Fruit fly (Drosophila melanogaster) whole organism, embryonic: ENCODE data around the gene CG6012.

ENCODE experiments used
- Antp ChIP-seq: fragments of 200-800 bp; sonication (Bioruptor generic); optimal IDR thresholded peaks from 3 replicates; lab custom pipeline; 2016; ENCODE audit warnings: missing biosample characterization, missing genetic modification characterization
- B-H1 ChIP-seq: fragments of 200-800 bp; sonication (Bioruptor generic); IDR thresholded peaks from 3 replicates; pipeline ENCODE4 v1.3.6; 2022; ENCODE audit warnings: missing biosample characterization, missing genetic modification characterization
- CG10147 ChIP-seq: fragments of 200-800 bp; sonication (Bioruptor generic); optimal IDR thresholded peaks from 2 replicates; lab custom pipeline; 2019; ENCODE audit warnings: missing biosample characterization, mild to moderate bottlenecking, missing genetic modification characterization, moderate library complexity
- CG1024 ChIP-seq: fragments of 200-800 bp; sonication (Bioruptor generic); IDR thresholded peaks from 2 replicates; pipeline ENCODE4 v1.3.6; 2022; ENCODE audit warnings: missing biosample characterization, missing genetic modification characterization
- CG10366 ChIP-seq: fragments of 200-800 bp; sonication (Bioruptor generic); IDR thresholded peaks from 2 replicates; pipeline ENCODE4 v1.3.6; 2022; ENCODE audit warnings: missing biosample characterization, missing genetic modification characterization
- CG12659 ChIP-seq: fragments of 200-800 bp; sonication (Bioruptor generic); optimal IDR thresholded peaks from 3 replicates; lab custom pipeline; 2017; ENCODE audit warnings: mild to moderate bottlenecking, missing biosample characterization, missing genetic modification reagents, missing genetic modification characterization
- CG12744 ChIP-seq: fragments of 200-800 bp; sonication (Bioruptor generic); optimal IDR thresholded peaks from 2 replicates; lab custom pipeline; 2016; ENCODE audit warnings: missing biosample characterization, missing genetic modification characterization
- CG13287 ChIP-seq: fragments of 200-800 bp; sonication (Bioruptor generic); IDR thresholded peaks from 2 replicates; pipeline ENCODE4 v1.3.6; 2022; ENCODE audit warnings: missing biosample characterization, missing genetic modification characterization; ENCODE audit not compliant: partially characterized antibody
- CG15601 ChIP-seq: fragments of 200-800 bp; sonication (Bioruptor generic); optimal IDR thresholded peaks from 3 replicates; lab custom pipeline; 2019; ENCODE audit warnings: missing biosample characterization, mild to moderate bottlenecking, missing genetic modification characterization, moderate library complexity
- CG16863 ChIP-seq: fragments of 200-800 bp; sonication (Bioruptor generic); optimal IDR thresholded peaks from 3 replicates; lab custom pipeline; 2016; ENCODE audit warnings: missing biosample characterization, missing genetic modification characterization
- CG17359 ChIP-seq: fragments of 200-800 bp; sonication (Bioruptor generic); optimal IDR thresholded peaks from 3 replicates; lab custom pipeline; 2018; ENCODE audit warnings: missing biosample characterization, mild to moderate bottlenecking, missing genetic modification characterization, moderate library complexity
- CG17612 ChIP-seq: fragments of 200-800 bp; sonication (Bioruptor generic); IDR thresholded peaks from 2 replicates; pipeline ENCODE4 v1.3.6; 2022; ENCODE audit warnings: missing biosample characterization, missing genetic modification characterization
- CG18011 ChIP-seq: fragments of 200-800 bp; sonication (Bioruptor generic); optimal IDR thresholded peaks from 2 replicates; lab custom pipeline; 2017; ENCODE audit warnings: missing biosample characterization, missing genetic modification characterization, mild to moderate bottlenecking, moderate library complexity, missing genotype
- CG2199 ChIP-seq: fragments of 200-800 bp; sonication (Bioruptor generic); IDR thresholded peaks from 3 replicates; pipeline ENCODE4 v1.3.6; 2022; ENCODE audit warnings: missing biosample characterization, missing genetic modification characterization
- CG3726 ChIP-seq: fragments of 200-800 bp; sonication (Bioruptor generic); IDR thresholded peaks from 3 replicates; pipeline ENCODE4, ENCODE4 v1.3.6; 2022; ENCODE audit warnings: missing biosample characterization, missing genetic modification characterization
- CG3995 ChIP-seq: fragments of 200-800 bp; sonication (Bioruptor generic); optimal IDR thresholded peaks from 3 replicates; lab custom pipeline; 2016; ENCODE audit warnings: missing biosample characterization, missing genetic modification characterization
- CG4424 ChIP-seq: fragments of 200-800 bp; sonication (Bioruptor generic); optimal IDR thresholded peaks from 3 replicates; lab custom pipeline; 2016; ENCODE audit warnings: missing biosample characterization, missing genetic modification characterization
- CG4820 ChIP-seq: fragments of 200-800 bp; sonication (Bioruptor generic); optimal IDR thresholded peaks from 3 replicates; lab custom pipeline; 2016; ENCODE audit warnings: missing biosample characterization, missing genetic modification characterization
- CG6683 ChIP-seq: fragments of 200-800 bp; sonication (Bioruptor generic); optimal IDR thresholded peaks from 2 replicates; lab custom pipeline; 2017; ENCODE audit warnings: missing biosample characterization, mild to moderate bottlenecking, missing genetic modification characterization, missing genetic modification reagents
- CG7963 ChIP-seq: fragments of 200-800 bp; sonication (Bioruptor generic); IDR thresholded peaks from 3 replicates; pipeline ENCODE4 v1.3.6; 2022; ENCODE audit warnings: missing biosample characterization, missing genetic modification characterization; ENCODE audit not compliant: partially characterized antibody
- CG8281 ChIP-seq: fragments of 200-800 bp; sonication (Bioruptor generic); optimal IDR thresholded peaks from 2 replicates; lab custom pipeline; 2018; ENCODE audit warnings: missing biosample characterization, mild to moderate bottlenecking, missing genetic modification characterization, moderate library complexity
- CHES-1-like ChIP-seq: fragments of 200-800 bp; sonication (Bioruptor generic); optimal IDR thresholded peaks from 2 replicates; lab custom pipeline; 2016; ENCODE audit warnings: missing biosample characterization, missing genetic modification characterization
- CoRest ChIP-seq: fragments of 200-800 bp; sonication (Bioruptor generic); optimal IDR thresholded peaks from 3 replicates; lab custom pipeline; 2018; ENCODE audit warnings: missing biosample characterization, mild to moderate bottlenecking, missing genetic modification characterization, moderate library complexity
- Dbx ChIP-seq: fragments of 200-800 bp; sonication (Bioruptor generic); IDR thresholded peaks from 3 replicates; pipeline ENCODE4 v1.3.6; 2022; ENCODE audit warnings: missing biosample characterization, missing genetic modification characterization
- Doc2 ChIP-seq: fragments of 200-800 bp; sonication (Bioruptor generic); IDR thresholded peaks from 2 replicates; pipeline ENCODE4 v1.3.6; 2022; ENCODE audit warnings: missing biosample characterization, missing genetic modification characterization
- Doc3 ChIP-seq: fragments of 200-800 bp; sonication (Bioruptor generic); IDR thresholded peaks from 3 replicates; pipeline ENCODE4 v1.3.6; 2022; ENCODE audit warnings: missing biosample characterization, missing genetic modification characterization; ENCODE audit not compliant: partially characterized antibody
- Elba2 ChIP-seq: fragments of 200-800 bp; sonication (Bioruptor generic); optimal IDR thresholded peaks from 3 replicates; lab custom pipeline; 2016; ENCODE audit warnings: missing biosample characterization, missing genetic modification characterization
- HHEX ChIP-seq: fragments of 200-800 bp; sonication (Bioruptor generic); optimal IDR thresholded peaks from 3 replicates; lab custom pipeline; 2017; ENCODE audit warnings: missing biosample characterization, mild to moderate bottlenecking, missing genetic modification characterization, missing genetic modification reagents
- HLH3B ChIP-seq: fragments of 200-800 bp; sonication (Bioruptor generic); IDR thresholded peaks from 2 replicates; pipeline ENCODE4 v1.3.6; 2022; ENCODE audit warnings: missing biosample characterization, missing genetic modification characterization
- HLH54F ChIP-seq: fragments of 200-800 bp; sonication (Bioruptor generic); optimal IDR thresholded peaks from 3 replicates; lab custom pipeline; 2016; ENCODE audit warnings: missing biosample characterization, missing genetic modification characterization
- Lim3 ChIP-seq: fragments of 200-800 bp; sonication (Bioruptor generic); IDR thresholded peaks from 2 replicates; pipeline ENCODE4 v1.3.6; 2022; ENCODE audit warnings: missing biosample characterization, missing genetic modification characterization
- Pdp1 ChIP-seq, 2 experiments: fragments of 200-800 bp; sonication (Bioruptor generic); optimal IDR thresholded peaks; 3 replicates each; lab custom pipeline; 2016; ENCODE audit warnings: missing biosample characterization in 2 of 2, missing genetic modification characterization in 2 of 2, mild to moderate bottlenecking in 1 of 2, moderate library complexity in 1 of 2
- ac ChIP-seq: fragments of 200-800 bp; sonication (Bioruptor generic); optimal IDR thresholded peaks from 3 replicates; lab custom pipeline; 2017; ENCODE audit warnings: missing biosample characterization, mild to moderate bottlenecking, missing genetic modification characterization
- al ChIP-seq: fragments of 200-800 bp; sonication (Bioruptor generic); IDR thresholded peaks from 2 replicates; pipeline ENCODE4 v1.3.6; 2022; ENCODE audit warnings: missing biosample characterization, missing genetic modification characterization
- az2 ChIP-seq: fragments of 200-800 bp; sonication (Bioruptor generic); optimal IDR thresholded peaks from 3 replicates; lab custom pipeline; 2016; ENCODE audit warnings: missing biosample characterization, missing genetic modification characterization
- bowl ChIP-seq: fragments of 200-800 bp; sonication (Bioruptor generic); IDR thresholded peaks from 2 replicates; pipeline ENCODE4 v1.3.6; 2022; ENCODE audit warnings: missing biosample characterization, missing genetic modification characterization
- chn ChIP-seq: fragments of 200-800 bp; sonication (Bioruptor generic); optimal IDR thresholded peaks from 2 replicates; lab custom pipeline; 2016; ENCODE audit warnings: missing biosample characterization, missing genetic modification characterization
- dan ChIP-seq: fragments of 200-800 bp; sonication (Bioruptor generic); IDR thresholded peaks from 2 replicates; pipeline ENCODE4 v1.3.6; 2022; ENCODE audit warnings: missing biosample characterization, missing genetic modification characterization
- danr ChIP-seq: fragments of 200-800 bp; sonication (Bioruptor generic); IDR thresholded peaks from 2 replicates; pipeline ENCODE4 v1.3.6; 2022; ENCODE audit warnings: missing biosample characterization, missing genetic modification characterization
- dmrt99B ChIP-seq: fragments of 200-800 bp; sonication (Bioruptor generic); optimal IDR thresholded peaks from 2 replicates; lab custom pipeline; 2018; ENCODE audit warnings: missing biosample characterization, mild to moderate bottlenecking, missing genetic modification characterization, moderate library complexity
- dpn ChIP-seq, 2 experiments: fragments of 200-800 bp; sonication (Bioruptor generic); optimal IDR thresholded peaks; 3 replicates each; lab custom pipeline; 2016; ENCODE audit warnings: missing biosample characterization in 2 of 2, missing genetic modification characterization in 2 of 2
- fd3F ChIP-seq: fragments of 200-800 bp; sonication (Bioruptor generic); optimal IDR thresholded peaks from 2 replicates; lab custom pipeline; 2018; ENCODE audit warnings: missing biosample characterization, mild to moderate bottlenecking, missing genetic modification characterization, moderate library complexity
- gfzf ChIP-seq: fragments of 200-800 bp; sonication (Bioruptor generic); optimal IDR thresholded peaks from 2 replicates; lab custom pipeline; 2016; ENCODE audit warnings: missing biosample characterization, mild to moderate bottlenecking, missing genetic modification characterization, moderate library complexity
- gro ChIP-seq: fragments of 200-800 bp; sonication (Bioruptor generic); optimal IDR thresholded peaks from 2 replicates; lab custom pipeline; 2016; ENCODE audit warnings: missing biosample characterization, missing genetic modification characterization
- ind ChIP-seq: fragments of 200-800 bp; sonication (Bioruptor generic); optimal IDR thresholded peaks from 3 replicates; lab custom pipeline; 2016; ENCODE audit warnings: missing biosample characterization, missing genetic modification characterization
- jumu ChIP-seq: fragments of 200-800 bp; sonication (Bioruptor generic); optimal IDR thresholded peaks from 3 replicates; lab custom pipeline; 2016; ENCODE audit warnings: missing biosample characterization, missing genetic modification characterization
- scrt ChIP-seq: fragments of 200-800 bp; sonication (Bioruptor generic); optimal IDR thresholded peaks from 2 replicates; lab custom pipeline; 2018; ENCODE audit warnings: missing biosample characterization, mild to moderate bottlenecking, missing genetic modification characterization, moderate library complexity
- sima ChIP-seq: fragments of 200-800 bp; sonication (Bioruptor generic); optimal IDR thresholded peaks from 2 replicates; lab custom pipeline; 2016; ENCODE audit warnings: missing biosample characterization, missing genetic modification characterization
- sna ChIP-seq: fragments of 200-800 bp; sonication (Bioruptor generic); IDR thresholded peaks from 2 replicates; pipeline ENCODE4 v1.3.6; 2022; ENCODE audit warnings: missing biosample characterization, missing genetic modification characterization; ENCODE audit not compliant: partially characterized antibody

Gene CG6012

DNA sequence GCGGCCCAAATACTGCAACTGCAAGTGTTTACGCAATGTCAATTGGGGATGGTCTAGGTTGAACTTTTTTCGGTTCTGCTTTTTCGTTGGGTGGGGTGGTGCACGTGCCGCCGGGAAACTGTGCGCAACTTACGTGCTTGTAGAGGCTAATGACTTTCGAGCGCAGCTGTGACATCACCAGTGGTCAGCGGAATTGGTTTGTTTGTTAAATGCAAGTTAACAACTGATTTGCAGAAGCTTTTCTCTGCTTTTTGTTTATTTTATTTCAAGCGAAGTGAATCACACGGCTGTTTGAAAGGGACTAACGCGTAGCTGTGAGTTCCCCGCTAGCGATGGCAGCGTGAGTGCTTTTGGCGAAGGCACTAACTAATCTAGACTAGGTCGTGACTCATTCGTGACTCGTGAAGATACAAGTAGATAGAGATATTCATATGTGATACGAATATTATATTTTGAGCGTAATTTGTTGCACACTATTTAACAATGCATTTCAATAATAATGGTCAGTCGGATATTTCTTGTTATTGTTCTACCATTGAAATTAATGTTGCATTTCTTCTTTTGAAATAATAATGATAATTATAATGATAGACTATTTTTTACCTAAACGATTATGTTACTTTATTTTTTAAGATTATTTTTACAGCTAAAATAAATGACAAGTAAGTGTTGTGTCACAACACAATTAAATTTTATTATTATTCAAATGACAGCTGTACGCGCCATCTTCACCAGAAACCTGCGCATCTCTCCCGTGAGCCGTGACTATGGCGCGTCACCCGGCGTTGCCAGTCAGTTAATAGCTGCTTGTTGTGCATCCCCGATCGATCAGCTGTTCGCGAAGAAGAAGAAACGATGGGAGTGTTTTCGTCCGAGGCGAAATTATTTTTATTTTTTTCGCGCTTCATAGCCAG is 26.6 kb upstream of the CG6012 start, which contains the start of the genes osi and tweek (continued):
- no peak for TF ChIP-seq danr (GFP tag; lab: Robert Waterston, UW)
- TF ChIP-seq al: peak; percentile 42
- TF ChIP-seq Pdp1 (GFP tag; optimal IDR thresholded peaks at IDR 0.05; lab: Kevin White, UChicago): peak; percentile 33 to 93
- peak; percentile 21; the same call in 1 of the 2 replicates for TF ChIP-seq CG10366 (GFP tag; lab: Robert Waterston, UW)
- no peak for TF ChIP-seq CG17359 (tag; lab: Kevin White, UChicago)
- TF ChIP-seq jumu (GFP tag; lab: Kevin White, UChicago): no peak
- TF ChIP-seq CG12744 (GFP tag; lab: Kevin White, UChicago): no peak
- peak; percentile 65 for TF ChIP-seq CG12659 (GFP tag; lab: Kevin White, UChicago)
- TF ChIP-seq CoRest: peak; percentile 81
- TF ChIP-seq Dbx (GFP tag; lab: Robert Waterston, UW): peak; percentile 39; the same call in 1 of the 3 replicates
- peak; percentile 70 for TF ChIP-seq az2
- TF ChIP-seq CG7963 (GFP tag; lab: Robert Waterston, UW): peak; percentile 84
- TF ChIP-seq ac: no peak
- TF ChIP-seq HLH54F (GFP tag; lab: Kevin White, UChicago): peak; percentile 63
- TF ChIP-seq CG3726 (GFP tag; lab: Robert Waterston, UW): no peak
- TF ChIP-seq CG4424 (GFP tag; lab: Kevin White, UChicago): peak; percentile 53
- no peak for TF ChIP-seq Lim3
- peak; percentile 89 for TF ChIP-seq Doc3
- TF ChIP-seq ind (GFP tag; lab: Kevin White, UChicago): peak; percentile 42
- TF ChIP-seq CG18011: peak; percentile 4
- TF ChIP-seq HLH3B (GFP tag; lab: Robert Waterston, UW): no peak
- TF ChIP-seq scrt (GFP tag; lab: Kevin White, UChicago): no peak
- TF ChIP-seq CG8281: no peak
- no peak for TF ChIP-seq Antp (GFP tag; lab: Kevin White, UChicago)
- no peak for TF ChIP-seq Doc2 (GFP tag; lab: Robert Waterston, UW)
- peak; percentile 60 to 61 for TF ChIP-seq dpn (GFP tag; optimal IDR thresholded peaks at IDR 0.05; lab: Kevin White, UChicago)
- TF ChIP-seq sna (GFP tag; lab: Robert Waterston, UW): peak; percentile 82
- TF ChIP-seq fd3F (GFP tag; lab: Kevin White, UChicago): peak; percentile 12
- peak; percentile 74 for TF ChIP-seq gfzf (GFP tag; lab: Kevin White, UChicago)
- peak; percentile 26 for TF ChIP-seq CG16863 (GFP tag; lab: Kevin White, UChicago)
- peak; percentile 36 for TF ChIP-seq chn
- TF ChIP-seq CG17612: no peak
- TF ChIP-seq CG1024: peak; percentile 31; the same call in 1 of the 2 replicates
- TF ChIP-seq sima: no peak
- peak; percentile 94 for TF ChIP-seq CG3995
- no peak for TF ChIP-seq dan (GFP tag; lab: Robert Waterston, UW)
- TF ChIP-seq CG2199 (GFP tag; lab: Robert Waterston, UW): peak; percentile 12; the same call in 1 of the 3 replicates
- no peak for TF ChIP-seq CG6683 (GFP tag; lab: Kevin White, UChicago)
- peak; percentile 82 for TF ChIP-seq CG13287 (GFP tag; lab: Robert Waterston, UW)
- TF ChIP-seq bowl: no peak
- no peak for TF ChIP-seq CG10147 (GFP tag; lab: Kevin White, UChicago)
- TF ChIP-seq Elba2 (GFP tag; lab: Kevin White, UChicago): no peak
- no peak for TF ChIP-seq CHES-1-like (GFP tag; lab: Kevin White, UChicago)
- TF ChIP-seq gro (GFP tag; lab: Kevin White, UChicago): no peak
- TF ChIP-seq HHEX (GFP tag; lab: Kevin White, UChicago): no peak
- no peak for TF ChIP-seq CG15601 (tag; lab: Kevin White, UChicago)
- peak; percentile 47 for TF ChIP-seq CG4820 (GFP tag; lab: Kevin White, UChicago)
- no peak for TF ChIP-seq dmrt99B (tag; lab: Kevin White, UChicago)
- no peak; the same call in 2 of the 3 replicates for TF ChIP-seq B-H1 (GFP tag; lab: Robert Waterston, UW)
